Worm (Caenorhabditis elegans): ENCODE measurements around the gene srh-279.

ce11 chrV:16153375-16153774 is 38.8 kb upstream of the srh-279 start, which contains the start of gene str-254:
- no peak for TF ChIP-seq sptf-1 (tag; optimal IDR thresholded peaks at IDR 0.05)
- no peak for TF ChIP-seq elt-1 (tag; optimal IDR thresholded peaks at IDR 0.05; ENCODE audit: borderline replicate concordance, insufficient read depth)
- no peak for TF ChIP-seq unc-39 (tag; optimal IDR thresholded peaks at IDR 0.05)
- TF ChIP-seq lin-13 (tag; optimal IDR thresholded peaks at IDR 0.05), result no peak
- TF ChIP-seq tbx-8 (GFP tag; optimal IDR thresholded peaks at IDR 0.05), result no peak
- TF ChIP-seq nhr-12 (tag; optimal IDR thresholded peaks at IDR 0.05), result no peak
- no peak for TF ChIP-seq ceh-83 (GFP tag; optimal IDR thresholded peaks at IDR 0.05)
- TF ChIP-seq sem-2 (GFP tag; optimal IDR thresholded peaks at IDR 0.05), result no peak
- no peak for TF ChIP-seq nhr-28 (tag; optimal IDR thresholded peaks at IDR 0.05)
- no peak for TF ChIP-seq M03D4.4 (tag; optimal IDR thresholded peaks at IDR 0.05)

Measured in whole organism, mixed stage, embryonic.